Worm (Caenorhabditis elegans) whole organism, late embryonic: ENCODE measurements around the gene adss-1.

ENCODE experiments used
- ceh-30 ChIP-seq: fragments of 150-350 bp; optimal IDR thresholded peaks from 2 replicates; lab custom pipeline; 2014; ENCODE audit warnings: missing biosample characterization, missing genetic modification characterization
- dve-1 ChIP-seq: sonication (generic microtip); optimal IDR thresholded peaks from 2 replicates; lab custom pipeline; 2017; ENCODE audit warnings: antibody characterized with exemption, mild to moderate bottlenecking, missing genetic modification characterization, missing compliant biosample characterization
- madf-2 ChIP-seq: sonication (generic microtip); optimal IDR thresholded peaks from 2 replicates; lab custom pipeline; 2017; ENCODE audit warnings: missing genetic modification characterization, missing compliant biosample characterization

DNA sequence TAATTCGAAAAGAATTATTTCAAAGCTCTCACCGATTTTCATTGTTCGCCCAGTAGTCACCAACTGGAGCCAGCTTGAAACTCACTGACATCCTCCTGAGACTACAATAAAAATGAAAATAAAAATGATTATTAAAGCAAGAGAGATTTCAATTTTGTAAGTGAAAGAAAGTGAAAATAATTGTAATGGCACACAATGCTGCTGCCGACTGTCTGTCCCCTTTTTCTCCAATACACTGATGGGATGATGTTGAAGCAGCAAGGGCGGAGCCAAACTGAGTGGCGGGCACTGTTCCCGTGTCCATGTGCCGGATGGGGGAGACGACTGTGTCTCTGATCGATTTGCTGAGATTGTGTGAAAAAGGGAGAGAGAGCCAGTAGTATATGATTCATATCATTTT is 11.1 kb upstream of the adss-1 start, which contains the start of gene C37H5.14:
- TF ChIP-seq ceh-30 (tag; lab: Kevin White, UChicago) (no peak), dve-1 (tag; lab: Kevin White, UChicago) (no peak), madf-2 (tag; lab: Kevin White, UChicago) (no peak)
